Worm (Caenorhabditis elegans): Measurements from ENCODE around the gene hxk-3.
A peak's percentile ranks its signal among the peaks of the same experiment; 100 is the strongest.

The hxk-3 gene

DNA sequence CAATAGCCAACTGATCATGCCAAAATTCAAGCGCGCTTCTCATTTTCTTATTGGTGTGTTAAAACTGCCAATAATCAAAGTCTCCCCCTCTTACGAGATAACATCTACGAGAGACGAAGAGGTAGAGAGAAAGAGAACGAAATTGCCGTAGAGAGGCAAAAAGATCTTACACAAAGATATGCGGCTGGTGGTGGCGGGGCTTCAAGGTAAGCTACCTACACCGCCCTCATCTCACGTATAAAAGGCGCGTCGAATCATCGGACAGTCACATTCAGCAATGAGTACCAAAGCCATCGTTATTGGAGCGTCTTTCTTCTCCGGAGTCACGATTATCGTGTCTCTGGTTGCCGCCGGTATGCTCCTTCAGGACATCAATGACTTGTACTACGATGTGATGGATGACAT, 51.0 kb downstream of the hxk-3 start, which contains the start of gene col-107 (continued):
- TF ChIP-seq madf-8 (GFP tag; conservative IDR thresholded peaks at IDR 0.05) (no peak), F49E8.2 (tag; optimal IDR thresholded peaks at IDR 0.05; ENCODE audit: insufficient read depth) (no peak), repo-1 (tag; optimal IDR thresholded peaks at IDR 0.05) (no peak), gei-17 (GFP tag; optimal IDR thresholded peaks at IDR 0.05) (no peak)

DNA sequence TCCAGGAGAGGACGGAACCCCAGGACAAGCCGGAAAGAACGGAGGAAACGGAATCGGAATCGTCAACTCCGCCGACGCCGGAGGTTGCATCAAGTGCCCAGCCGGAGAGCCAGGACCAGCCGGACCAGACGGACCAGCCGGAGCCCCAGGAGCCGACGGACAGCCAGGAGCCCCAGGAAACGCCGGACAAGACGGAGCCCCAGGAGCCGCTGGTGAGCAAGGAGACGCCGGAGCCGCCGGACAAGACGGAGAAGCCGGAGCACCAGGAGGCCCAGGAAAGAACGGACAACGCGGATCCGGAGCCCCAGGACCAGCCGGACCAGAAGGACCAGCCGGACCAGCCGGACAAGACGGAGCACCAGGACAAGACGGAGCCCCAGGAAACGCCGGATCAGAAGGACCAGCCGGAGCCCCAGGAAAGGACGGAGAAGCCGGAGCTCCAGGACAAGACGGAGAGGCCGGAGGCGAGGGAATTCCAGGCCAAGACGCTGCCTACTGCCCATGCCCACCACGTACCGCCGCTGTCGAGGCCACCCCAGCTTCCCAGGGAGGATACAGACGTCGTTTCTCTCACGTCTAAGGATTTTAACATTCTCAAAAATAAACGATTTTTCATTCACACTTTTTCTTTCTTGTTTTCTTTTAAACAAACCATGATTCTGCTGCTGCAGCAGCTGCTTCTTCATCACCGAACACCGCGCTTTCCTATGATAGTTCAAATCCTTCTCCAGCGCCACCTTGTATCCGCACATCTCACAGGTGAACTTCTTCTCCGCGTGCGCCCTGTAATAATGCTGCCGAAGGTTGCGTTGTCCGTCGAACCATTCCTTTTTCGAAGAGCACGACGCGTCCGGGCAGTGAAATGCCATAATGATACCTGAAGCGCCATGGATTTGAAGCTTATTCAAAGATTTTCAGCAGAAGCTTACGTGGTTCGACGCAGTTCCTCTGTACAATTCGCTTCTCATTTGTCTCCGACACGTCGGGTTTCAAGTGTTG, 52.0 kb downstream of the hxk-3 start:
- TF ChIP-seq F37B4.10 (GFP tag; IDR thresholded peaks at IDR 0.05) (no peak), aptf-3 (GFP tag; IDR thresholded peaks at IDR 0.05) (no peak), unc-62 (GFP tag; optimal IDR thresholded peaks at IDR 0.05) (no peak), snpc-4 (GFP tag; optimal IDR thresholded peaks at IDR 0.05) (no peak), snpc-4 (tag; optimal IDR thresholded peaks at IDR 0.05) (no peak), Y56A3A.18 (GFP tag; IDR thresholded peaks at IDR 0.05) (0 out of 2 replicates have a peak, but pooled peaks have one; percentile 46), chd-7 (tag; optimal IDR thresholded peaks at IDR 0.05) (peak; percentile 6), C06A6.2 (GFP tag; conservative IDR thresholded peaks at IDR 0.05) (no peak), ztf-3 (GFP tag; optimal IDR thresholded peaks at IDR 0.05) (no peak), him-1 (tag; optimal IDR thresholded peaks at IDR 0.05) (no peak), lin-26 (GFP tag; IDR thresholded peaks at IDR 0.05) (0 out of 2 replicates have a peak, but pooled peaks have one; percentile 36), B0261.1 (tag; optimal IDR thresholded peaks at IDR 0.05) (no peak), tlf-1 (GFP tag; optimal IDR thresholded peaks at IDR 0.05) (no peak), ceh-100 (GFP tag; IDR thresholded peaks at IDR 0.05) (no peak), nfya-1 (tag; optimal IDR thresholded peaks at IDR 0.05; ENCODE audit: borderline replicate concordance, insufficient read depth) (no peak), F33H1.4 (GFP tag; IDR thresholded peaks at IDR 0.05) (no peak), xnd-1 (tag; optimal IDR thresholded peaks at IDR 0.05) (no peak), mcd-1 (GFP tag; IDR thresholded peaks at IDR 0.05) (peak; percentile 43; the same call in 1 of the 2 replicates), rcor-1 (GFP tag; IDR thresholded peaks at IDR 0.05) (no peak), attf-6 (GFP tag; IDR thresholded peaks at IDR 0.05) (no peak), hmg-1.2 (GFP tag; IDR thresholded peaks at IDR 0.05) (no peak), attf-3 (GFP tag; conservative IDR thresholded peaks at IDR 0.05) (no peak), ekl-4 (GFP tag; IDR thresholded peaks at IDR 0.05) (no peak), mel-28 (tag; optimal IDR thresholded peaks at IDR 0.05; ENCODE audit: borderline replicate concordance) (no peak), dpff-1 (tag; optimal IDR thresholded peaks at IDR 0.05) (no peak), nhr-90 (tag; optimal IDR thresholded peaks at IDR 0.05) (no peak), hmg-20 (GFP tag; IDR thresholded peaks at IDR 0.05) (no peak), zfh-2 (GFP tag; conservative IDR thresholded peaks at IDR 0.05) (peak; percentile 97), hrde-1 (tag; optimal IDR thresholded peaks at IDR 0.05; ENCODE audit: borderline replicate concordance) (no peak), F57C9.4 (tag; optimal IDR thresholded peaks at IDR 0.05) (no peak), tbx-9 (tag; optimal IDR thresholded peaks at IDR 0.05; ENCODE audit: borderline replicate concordance) (no peak), attf-5 (GFP tag; optimal IDR thresholded peaks at IDR 0.05) (no peak), F10E7.11 (tag; optimal IDR thresholded peaks at IDR 0.05) (no peak), nhr-27 (tag; optimal IDR thresholded peaks at IDR 0.05) (no peak), let-607 (tag; optimal IDR thresholded peaks at IDR 0.05) (no peak), aptf-2 (GFP tag; conservative IDR thresholded peaks at IDR 0.05) (no peak), egrh-3 (GFP tag; IDR thresholded peaks at IDR 0.05) (peak; percentile 99), repo-1 (tag; optimal IDR thresholded peaks at IDR 0.05) (no peak)

Data from whole organism, young adult.